Worm (Caenorhabditis elegans): ENCODE measurements around the gene K02C4.3.

DNA sequence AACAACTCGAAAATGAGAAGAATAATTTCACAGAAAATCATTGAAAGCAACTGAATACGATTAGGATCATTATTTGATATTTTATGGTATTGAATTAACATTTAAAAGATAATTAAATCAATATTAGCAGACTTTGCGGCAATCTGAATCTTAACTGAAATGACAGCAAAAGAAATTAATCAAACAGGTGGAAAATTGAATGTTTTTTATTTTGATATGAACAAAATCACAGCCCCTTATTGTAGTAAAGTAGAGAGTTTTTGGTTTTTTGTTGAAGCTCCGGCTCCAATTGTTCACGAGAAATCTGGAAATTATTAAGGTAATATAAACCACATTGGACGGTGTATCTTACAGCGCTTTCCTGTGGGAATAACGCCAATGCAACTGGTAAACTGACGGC, 15.4 kb upstream of the K02C4.3 start, which contains the start of gene sre-2:
- no peak for TF ChIP-seq him-1 (tag; optimal IDR thresholded peaks at IDR 0.05)
- TF ChIP-seq dao-5 (tag; optimal IDR thresholded peaks at IDR 0.05), result no peak
- TF ChIP-seq W03F9.2 (tag; optimal IDR thresholded peaks at IDR 0.05), result no peak

Measured in whole organism, L4/young adult.